Fruit fly (Drosophila melanogaster) whole organism, embryonic: ENCODE measurements around the gene mRpL3.
A peak's percentile ranks its signal among the peaks of the same experiment; 100 is the strongest.

Source experiments
- BEAF-32 ChIP-seq: fragments of 200-800 bp; sonication (Bioruptor generic); optimal IDR thresholded peaks from 3 replicates; lab custom pipeline; 2017; ENCODE audit warnings: missing biosample characterization, missing genetic modification characterization, mild to moderate bottlenecking, moderate library complexity, missing genetic modification reagents
- CG10267 ChIP-seq: fragments of 200-800 bp; sonication (Bioruptor generic); optimal IDR thresholded peaks from 2 replicates; lab custom pipeline; 2018; ENCODE audit warnings: missing biosample characterization, mild to moderate bottlenecking, missing genetic modification characterization, moderate library complexity
- CG10274 ChIP-seq: fragments of 200-800 bp; sonication (Bioruptor generic); optimal IDR thresholded peaks from 3 replicates; lab custom pipeline; 2017; ENCODE audit warnings: missing biosample characterization, mild to moderate bottlenecking, missing genetic modification characterization
- CG12391 ChIP-seq: fragments of 200-800 bp; sonication (Bioruptor generic); optimal IDR thresholded peaks from 3 replicates; lab custom pipeline; 2018; ENCODE audit warnings: missing biosample characterization, mild to moderate bottlenecking, missing genetic modification characterization, moderate library complexity
- CG12659 ChIP-seq: fragments of 200-800 bp; sonication (Bioruptor generic); optimal IDR thresholded peaks from 3 replicates; lab custom pipeline; 2017; ENCODE audit warnings: mild to moderate bottlenecking, missing biosample characterization, missing genetic modification reagents, missing genetic modification characterization
- CG14710 ChIP-seq: fragments of 200-800 bp; sonication (Bioruptor generic); optimal IDR thresholded peaks from 3 replicates; lab custom pipeline; 2019; ENCODE audit warnings: missing biosample characterization, mild to moderate bottlenecking, missing genetic modification characterization, moderate library complexity
- CG1603 ChIP-seq: fragments of 200-800 bp; sonication (Bioruptor generic); optimal IDR thresholded peaks from 2 replicates; lab custom pipeline; 2019; ENCODE audit warnings: missing biosample characterization, mild to moderate bottlenecking, missing genetic modification characterization, moderate library complexity
- CG30020 ChIP-seq: fragments of 200-800 bp; optimal IDR thresholded peaks from 2 replicates; lab custom pipeline; 2019; ENCODE audit warnings: missing biosample characterization, mild to moderate bottlenecking, missing genetic modification characterization, moderate library complexity
- CG30403 ChIP-seq: fragments of 200-800 bp; sonication (Bioruptor generic); optimal IDR thresholded peaks from 3 replicates; lab custom pipeline; 2016; ENCODE audit warnings: missing biosample characterization, missing genetic modification characterization
- CG31388 ChIP-seq: fragments of 200-800 bp; sonication (Bioruptor generic); optimal IDR thresholded peaks from 2 replicates; lab custom pipeline; 2016; ENCODE audit warnings: missing biosample characterization, missing genetic modification characterization
- CG33213 ChIP-seq: fragments of 200-800 bp; sonication (Bioruptor generic); optimal IDR thresholded peaks from 3 replicates; lab custom pipeline; 2016; ENCODE audit warnings: missing biosample characterization, missing genetic modification characterization
- CG3995 ChIP-seq: fragments of 200-800 bp; sonication (Bioruptor generic); optimal IDR thresholded peaks from 3 replicates; lab custom pipeline; 2016; ENCODE audit warnings: missing biosample characterization, missing genetic modification characterization
- CG7928 ChIP-seq: fragments of 200-800 bp; sonication (Bioruptor generic); optimal IDR thresholded peaks from 2 replicates; lab custom pipeline; 2017; ENCODE audit warnings: missing biosample characterization, mild to moderate bottlenecking, missing genetic modification characterization
- CG9797 ChIP-seq: fragments of 200-800 bp; sonication (Bioruptor generic); optimal IDR thresholded peaks from 3 replicates; lab custom pipeline; 2018; ENCODE audit warnings: missing biosample characterization, mild to moderate bottlenecking, missing genetic modification characterization
- CG9932 ChIP-seq: fragments of 200-800 bp; sonication (Bioruptor generic); IDR thresholded peaks from 2 replicates; pipeline ENCODE4 v1.3.6; 2022; ENCODE audit warnings: missing biosample characterization, missing genetic modification characterization
- Dll ChIP-seq: fragments of 200-800 bp; sonication (Bioruptor generic); IDR thresholded peaks from 4 replicates; pipeline ENCODE4 v1.3.6; 2022; ENCODE audit warnings: missing biosample characterization, missing genetic modification characterization; ENCODE audit not compliant: partially characterized antibody
- E2f2 ChIP-seq: fragments of 200-800 bp; sonication (Bioruptor generic); IDR thresholded peaks from 2 replicates; pipeline ENCODE4 v1.3.6; 2022; ENCODE audit warnings: missing biosample characterization, missing genetic modification characterization
- Ets97D ChIP-seq: fragments of 200-800 bp; sonication (Bioruptor generic); optimal IDR thresholded peaks from 3 replicates; lab custom pipeline; 2016; ENCODE audit warnings: missing biosample characterization, missing genetic modification characterization
- HLHmδ ChIP-seq: fragments of 200-800 bp; sonication (Bioruptor generic); optimal IDR thresholded peaks from 2 replicates; lab custom pipeline; 2018; ENCODE audit warnings: missing biosample characterization, mild to moderate bottlenecking, missing genetic modification characterization, moderate library complexity
- HmgZ ChIP-seq: fragments of 200-800 bp; sonication (Bioruptor generic); optimal IDR thresholded peaks from 2 replicates; lab custom pipeline; 2018; ENCODE audit warnings: missing biosample characterization, mild to moderate bottlenecking, missing genetic modification characterization
- Hr3 ChIP-seq: fragments of 200-800 bp; sonication (Bioruptor generic); optimal IDR thresholded peaks from 3 replicates; lab custom pipeline; 2016; ENCODE audit warnings: missing biosample characterization, missing genetic modification characterization
- Hsf ChIP-seq: fragments of 200-800 bp; sonication (Bioruptor generic); optimal IDR thresholded peaks from 3 replicates; lab custom pipeline; 2016; ENCODE audit warnings: missing biosample characterization, missing genetic modification characterization
- MBD-R2 ChIP-seq: fragments of 200-800 bp; sonication (Bioruptor generic); IDR thresholded peaks from 2 replicates; pipeline ENCODE4 v1.3.6; 2022; ENCODE audit warnings: missing biosample characterization, missing genetic modification characterization
- MESR4 ChIP-seq: fragments of 200-800 bp; sonication (Bioruptor generic); optimal IDR thresholded peaks from 2 replicates; lab custom pipeline; 2018; ENCODE audit warnings: missing biosample characterization, mild to moderate bottlenecking, missing genetic modification characterization, moderate library complexity
- Med ChIP-seq: fragments of 200-800 bp; sonication (Bioruptor generic); peaks from one replicate; lab custom pipeline; 2016; ENCODE audit warnings: missing biosample characterization, missing genetic modification characterization, mild to moderate bottlenecking, inconsistent platforms, moderate library complexity
- Rfx ChIP-seq: fragments of 200-800 bp; sonication (Bioruptor generic); IDR thresholded peaks from 2 replicates; pipeline ENCODE4 v1.3.6; 2022; ENCODE audit warnings: missing biosample characterization, missing genetic modification characterization
- Rx ChIP-seq: fragments of 200-800 bp; sonication (Bioruptor generic); IDR thresholded peaks from 2 replicates; pipeline ENCODE4 v1.3.6; 2022; ENCODE audit warnings: missing biosample characterization, missing genetic modification characterization
- Spps ChIP-seq: fragments of 200-800 bp; sonication (Bioruptor generic); optimal IDR thresholded peaks from 2 replicates; lab custom pipeline; 2018; ENCODE audit warnings: missing biosample characterization, mild to moderate bottlenecking, missing genetic modification characterization
- Sry-β ChIP-seq: fragments of 200-800 bp; sonication (Bioruptor generic); optimal IDR thresholded peaks from 2 replicates; lab custom pipeline; 2018; ENCODE audit warnings: missing biosample characterization, mild to moderate bottlenecking, missing genetic modification characterization, moderate library complexity
- Sry-δ ChIP-seq: fragments of 200-800 bp; sonication (Bioruptor generic); optimal IDR thresholded peaks from 2 replicates; lab custom pipeline; 2016; ENCODE audit warnings: missing biosample characterization, missing genetic modification characterization
- YL-1 ChIP-seq: fragments of 200-800 bp; sonication (Bioruptor generic); optimal IDR thresholded peaks from 3 replicates; lab custom pipeline; 2017; ENCODE audit warnings: missing biosample characterization, mild to moderate bottlenecking, missing genetic modification characterization
- bbx ChIP-seq: fragments of 200-800 bp; sonication (Bioruptor generic); IDR thresholded peaks from 2 replicates; pipeline ENCODE4 v1.3.6; 2022; ENCODE audit warnings: missing biosample characterization, missing genetic modification characterization; ENCODE audit not compliant: partially characterized antibody
- crp ChIP-seq, 2 experiments: fragments of 200-800 bp; sonication (Bioruptor generic); optimal IDR thresholded peaks; 2 replicates in 1 of 2; 3 replicates in 1 of 2; lab custom pipeline; 2017; ENCODE audit warnings: missing biosample characterization in 2 of 2, missing genetic modification characterization in 2 of 2, mild to moderate bottlenecking in 1 of 2, moderate library complexity in 1 of 2
- gce ChIP-seq: fragments of 200-800 bp; sonication (Bioruptor generic); IDR thresholded peaks from 3 replicates; pipeline ENCODE4 v1.3.6; 2022; ENCODE audit warnings: missing biosample characterization, missing genetic modification characterization
- gfzf ChIP-seq: fragments of 200-800 bp; sonication (Bioruptor generic); optimal IDR thresholded peaks from 2 replicates; lab custom pipeline; 2016; ENCODE audit warnings: missing biosample characterization, mild to moderate bottlenecking, missing genetic modification characterization, moderate library complexity
- kay ChIP-seq: fragments of 200-800 bp; sonication (Bioruptor generic); optimal IDR thresholded peaks from 2 replicates; lab custom pipeline; 2016; ENCODE audit warnings: missing biosample characterization, missing genetic modification characterization
- lilli ChIP-seq: fragments of 200-800 bp; sonication (Bioruptor generic); optimal IDR thresholded peaks from 3 replicates; lab custom pipeline; 2016; ENCODE audit warnings: missing biosample characterization, missing genetic modification characterization
- lola ChIP-seq, 3 experiments: fragments of >200 bp in 2 of 3; fragments of 200-800 bp in 1 of 3; sonication (Bioruptor generic) in 1 of 3; optimal IDR thresholded peaks; 2 replicates each; lab custom pipeline; 2017 to 2019; ENCODE audit warnings: missing biosample characterization in 3 of 3, missing genetic modification characterization in 3 of 3, mild to moderate bottlenecking in 1 of 3, moderate library complexity in 1 of 3
- mam ChIP-seq: fragments of 200-800 bp; sonication (Bioruptor generic); optimal IDR thresholded peaks from 3 replicates; lab custom pipeline; 2016; ENCODE audit warnings: missing biosample characterization, missing genetic modification characterization
- pfk ChIP-seq: fragments of 200-800 bp; sonication (Bioruptor generic); optimal IDR thresholded peaks from 2 replicates; lab custom pipeline; 2018; ENCODE audit warnings: missing biosample characterization, mild to moderate bottlenecking, missing genetic modification characterization, moderate library complexity
- row ChIP-seq: fragments of 200-800 bp; sonication (Bioruptor generic); IDR thresholded peaks from 3 replicates; pipeline ENCODE4 v1.3.6; 2022; ENCODE audit warnings: missing biosample characterization, missing genetic modification characterization
- sens ChIP-seq: fragments of 200-800 bp; sonication (Bioruptor generic); peaks from one replicate; lab custom pipeline; 2016; ENCODE audit warnings: missing biosample characterization, missing genetic modification characterization
- slbo ChIP-seq: fragments of 200-800 bp; sonication (Bioruptor generic); IDR thresholded peaks from 2 replicates; pipeline ENCODE4 v1.3.6; 2022; ENCODE audit warnings: missing biosample characterization, missing genetic modification characterization
- vvl ChIP-seq: fragments of 200-800 bp; sonication (Bioruptor generic); IDR thresholded peaks from 2 replicates; pipeline ENCODE4 v1.3.6; 2022; ENCODE audit warnings: missing biosample characterization, missing genetic modification characterization

The mRpL3 gene

DNA sequence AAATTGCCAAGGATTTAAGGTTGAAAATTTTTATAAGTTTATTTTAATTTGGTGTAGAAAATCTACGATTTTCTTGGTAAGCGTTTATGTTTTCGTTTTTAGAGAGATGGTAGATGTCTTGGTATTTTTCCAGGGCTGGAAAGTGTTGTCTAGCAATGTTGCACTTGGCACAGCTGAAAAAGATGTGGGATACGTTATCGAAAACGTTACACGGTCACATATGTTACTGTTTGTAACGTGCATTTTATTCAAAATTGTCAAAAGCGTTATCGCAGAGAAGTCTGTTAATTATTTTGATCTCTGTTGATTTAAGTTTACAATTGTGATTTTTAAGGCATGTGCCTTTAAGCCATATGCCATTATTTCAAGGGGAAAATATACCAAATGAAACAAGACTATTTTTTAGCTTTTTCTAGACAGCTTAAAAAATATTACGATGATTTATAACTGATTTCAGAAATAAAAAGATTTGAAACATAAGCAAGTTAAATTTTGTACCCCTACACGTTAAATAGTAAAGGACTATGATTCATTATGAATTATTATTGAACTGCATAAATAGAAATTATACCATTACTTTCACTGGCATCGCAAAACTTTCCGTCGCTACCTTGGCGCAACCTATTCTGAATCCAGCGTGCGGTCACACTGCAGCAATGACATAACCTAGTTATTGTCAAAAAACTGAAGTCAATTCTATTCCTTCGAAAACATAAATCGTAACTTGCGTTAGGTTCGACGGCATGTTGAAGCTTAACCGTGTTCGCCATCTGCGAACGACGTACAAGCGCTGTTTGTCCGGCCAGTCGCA is 24.6 kb downstream of the mRpL3 start, which contains the start of the genes Paf-AHalpha and mRpS30 (continued):
- TF ChIP-seq HLHmδ (no peak), row (GFP tag; lab: Robert Waterston, UW) (peak; percentile 31; the same call in 2 of the 3 replicates), gce (GFP tag; lab: Robert Waterston, UW) (no peak), slbo (GFP tag; lab: Robert Waterston, UW) (peak; percentile 34; the same call in 1 of the 2 replicates), kay (GFP tag; lab: Kevin White, UChicago) (no peak), vvl (GFP tag; lab: Robert Waterston, UW) (peak; percentile 25; the same call in 1 of the 2 replicates), mam (peak; percentile 37), Rfx (GFP tag; lab: Robert Waterston, UW) (peak; percentile 40; the same call in 1 of the 2 replicates), MBD-R2 (GFP tag; lab: Robert Waterston, UW) (peak; percentile 56), Rx (no peak), CG3995 (GFP tag; lab: Kevin White, UChicago) (peak; percentile 94), Spps (no peak), CG14710 (peak; percentile 47), CG9932 (GFP tag; lab: Robert Waterston, UW) (peak; percentile 31; the same call in 1 of the 2 replicates), CG31388 (GFP tag; lab: Kevin White, UChicago) (no peak), CG33213 (GFP tag; lab: Kevin White, UChicago) (peak; percentile 30), CG9797 (peak; percentile 60), HmgZ (peak; percentile 13), Sry-β (GFP tag; lab: Kevin White, UChicago) (no peak), CG10267 (tag; lab: Kevin White, UChicago) (peak; percentile 19), E2f2 (peak; percentile 26; the same call in 1 of the 2 replicates), lola (GFP tag; optimal IDR thresholded peaks at IDR 0.05; lab: Kevin White, UChicago) (no peak), sens (GFP tag; lab: Kevin White, UChicago) (peak; percentile 72), CG12659 (GFP tag; lab: Kevin White, UChicago) (peak; percentile 23), lilli (GFP tag; lab: Kevin White, UChicago) (peak; percentile 38), CG12391 (tag; lab: Kevin White, UChicago) (peak; percentile 5), MESR4 (peak; percentile 70), Hsf (GFP tag; lab: Kevin White, UChicago) (no peak), gfzf (peak; percentile 69), crp (GFP tag; optimal IDR thresholded peaks at IDR 0.05; lab: Kevin White, UChicago) (peak in 1 of 2 experiments; percentile 78), pfk (no peak), CG30403 (GFP tag; lab: Kevin White, UChicago) (peak; percentile 6), YL-1 (peak; percentile 52), Ets97D (GFP tag; lab: Kevin White, UChicago) (peak; percentile 53), Sry-δ (peak; percentile 71), CG1603 (tag; lab: Kevin White, UChicago) (peak; percentile 99), CG30020 (peak; percentile 84), CG7928 (GFP tag; lab: Kevin White, UChicago) (peak; percentile 87), BEAF-32 (GFP tag; lab: Kevin White, UChicago) (peak; percentile 51)

DNA sequence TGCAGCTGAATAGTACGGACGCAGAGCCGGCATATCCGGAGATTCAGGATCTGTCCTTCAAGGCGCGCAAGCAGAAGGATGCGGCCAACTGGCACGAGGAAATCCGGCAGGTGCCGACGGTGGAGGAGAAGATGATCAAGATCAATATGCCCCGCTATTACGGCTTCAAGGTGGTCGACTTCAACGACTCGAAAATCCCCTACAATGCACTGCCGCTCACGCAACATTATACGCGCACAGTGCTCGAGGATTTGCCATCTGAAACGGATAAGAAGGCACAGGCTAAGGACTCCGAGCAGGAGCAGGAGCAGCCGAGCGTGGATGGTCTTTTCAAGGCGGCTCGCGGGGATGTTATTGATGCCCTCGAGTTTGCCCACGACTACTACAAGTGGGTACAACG is 25.2 kb downstream of the mRpL3 start:
- TF ChIP-seq Hr3: no peak
- peak; percentile 15 for TF ChIP-seq Med (GFP tag; lab: Kevin White, UChicago)
- 0 out of 2 replicates have a peak, but pooled peaks have one; percentile 0 for TF ChIP-seq bbx (GFP tag; lab: Robert Waterston, UW)
- TF ChIP-seq CG10274 (GFP tag; lab: Kevin White, UChicago): peak; percentile 93
- no peak for TF ChIP-seq Dll (GFP tag; lab: Robert Waterston, UW)
- TF ChIP-seq, all 482 proteins: peak for 3
